Worm (Caenorhabditis elegans): Measurements from ENCODE around the gene H08M01.1.
A peak's percentile ranks its signal among the peaks of the same experiment; 100 is the strongest.

Gene H08M01.1

ce11 chrIV:13877707-13878106, 41.5 kb upstream of the H08M01.1 start (continued):
- TF ChIP-seq syd-9 (tag; optimal IDR thresholded peaks at IDR 0.05) (no peak), fax-1 (tag; optimal IDR thresholded peaks at IDR 0.05) (no peak), elt-2 (tag; optimal IDR thresholded peaks at IDR 0.05) (no peak), ama-1 (optimal IDR thresholded peaks at IDR 0.05) (no peak), nfya-1 (tag; optimal IDR thresholded peaks at IDR 0.05) (peak; percentile 8), zip-5 (tag; optimal IDR thresholded peaks at IDR 0.05) (no peak), ceh-6 (GFP tag; optimal IDR thresholded peaks at IDR 0.05) (no peak), tbx-2 (tag; optimal IDR thresholded peaks at IDR 0.05) (peak; percentile 20), ceh-31 (tag; optimal IDR thresholded peaks at IDR 0.05) (peak; percentile 34), C38D4.7 (GFP tag; optimal IDR thresholded peaks at IDR 0.05) (no peak)

- TF ChIP-seq nfya-1 (tag; optimal IDR thresholded peaks at IDR 0.05): peak; percentile 90
- TF ChIP-seq ceh-14 (tag; optimal IDR thresholded peaks at IDR 0.05): no peak
- no peak for TF ChIP-seq ztf-16 (tag; optimal IDR thresholded peaks at IDR 0.05)
These were observed 40.5 kb upstream of the H08M01.1 start, which contains the start of gene prdh-1 for ce11 chrIV:13876565-13877153. prdh-1 (minus strand) TSS chrIV:13876615.

- TF ChIP-seq madf-2 (tag; optimal IDR thresholded peaks at IDR 0.05) (no peak), ceh-9 (tag; optimal IDR thresholded peaks at IDR 0.05) (no peak), ceh-22 (tag; optimal IDR thresholded peaks at IDR 0.05) (no peak), zip-5 (tag; optimal IDR thresholded peaks at IDR 0.05) (no peak), ets-4 (tag; optimal IDR thresholded peaks at IDR 0.05) (no peak), hlh-13 (GFP tag; optimal IDR thresholded peaks at IDR 0.05) (no peak), pha-4 (tag; optimal IDR thresholded peaks at IDR 0.05) (no peak), syd-9 (tag; optimal IDR thresholded peaks at IDR 0.05) (no peak), Y22D7AL.16 (tag; optimal IDR thresholded peaks at IDR 0.05) (no peak), ceh-30 (tag; optimal IDR thresholded peaks at IDR 0.05) (no peak), dve-1 (tag; optimal IDR thresholded peaks at IDR 0.05) (no peak), nhr-232 (tag; optimal IDR thresholded peaks at IDR 0.05) (no peak), ceh-18 (tag; optimal IDR thresholded peaks at IDR 0.05) (no peak), tbx-7 (tag; optimal IDR thresholded peaks at IDR 0.05) (no peak), lim-6 (tag; optimal IDR thresholded peaks at IDR 0.05) (no peak), ceh-19 (GFP tag; optimal IDR thresholded peaks at IDR 0.05) (no peak), pat-9 (tag; optimal IDR thresholded peaks at IDR 0.05) (no peak), pqm-1 (tag; optimal IDR thresholded peaks at IDR 0.05) (no peak), fax-1 (tag; optimal IDR thresholded peaks at IDR 0.05) (no peak)
These were observed 33.9 kb upstream of the H08M01.1 start for ce11 chrIV:13870085-13870484.

ce11 chrIV:13866754-13867153, 30.6 kb upstream of the H08M01.1 start, which contains the start of gene B0513.90:
B0513.90 (plus strand) TSS chrIV:13867054.
- no peak for TF ChIP-seq mec-3 (tag; optimal IDR thresholded peaks at IDR 0.05; ENCODE audit: borderline replicate concordance)
- no peak for TF ChIP-seq pha-2 (tag; optimal IDR thresholded peaks at IDR 0.05)
- TF ChIP-seq zip-5 (tag; optimal IDR thresholded peaks at IDR 0.05): no peak
- no peak for TF ChIP-seq nfya-1 (tag; optimal IDR thresholded peaks at IDR 0.05)
- no peak for TF ChIP-seq ahr-1 (tag; optimal IDR thresholded peaks at IDR 0.05)
- TF ChIP-seq Y22D7AL.16 (tag; optimal IDR thresholded peaks at IDR 0.05): no peak
- TF ChIP-seq eyg-1 (tag; optimal IDR thresholded peaks at IDR 0.05): no peak
- no peak for TF ChIP-seq tbx-2 (tag; optimal IDR thresholded peaks at IDR 0.05)

- TF ChIP-seq ceh-19 (GFP tag; optimal IDR thresholded peaks at IDR 0.05) (no peak), hlh-6 (tag; optimal IDR thresholded peaks at IDR 0.05) (no peak), nhr-11 (tag; optimal IDR thresholded peaks at IDR 0.05) (no peak), hlh-13 (GFP tag; optimal IDR thresholded peaks at IDR 0.05) (no peak), nhr-232 (tag; optimal IDR thresholded peaks at IDR 0.05) (no peak), mec-3 (tag; optimal IDR thresholded peaks at IDR 0.05; ENCODE audit: borderline replicate concordance) (no peak), zip-5 (tag; optimal IDR thresholded peaks at IDR 0.05) (no peak), T23F11.4 (GFP tag; optimal IDR thresholded peaks at IDR 0.05) (no peak), C38D4.7 (GFP tag; optimal IDR thresholded peaks at IDR 0.05) (no peak), lim-6 (tag; optimal IDR thresholded peaks at IDR 0.05) (no peak)
These were observed 29.0 kb upstream of the H08M01.1 start, which contains the start of gene vamp-8 for ce11 chrIV:13865172-13865571. vamp-8 (minus strand) TSS chrIV:13865196.

All from whole organism, late embryonic.